Fruit fly (Drosophila melanogaster) whole organism: ENCODE results near the gene gro.

Source experiments
- CG8478 ChIP-seq: fragments of >200 bp; optimal IDR thresholded peaks from 2 replicates; lab custom pipeline; 2018; ENCODE audit warnings: inconsistent platforms
- Dll ChIP-seq: fragments of >200 bp; optimal IDR thresholded peaks from 2 replicates; lab custom pipeline; 2017
- pan ChIP-seq: fragments of >200 bp; optimal IDR thresholded peaks from 2 replicates; lab custom pipeline; 2017
- psq ChIP-seq: fragments of >200 bp; optimal IDR thresholded peaks from 2 replicates; lab custom pipeline; 2017

- no peak for TF ChIP-seq Dll (lab: Kevin White, UChicago)
- no peak for TF ChIP-seq psq
- no peak for TF ChIP-seq pan (lab: Kevin White, UChicago)
- TF ChIP-seq CG8478 = no peak
These were observed 54.0 kb downstream of the gro start for dm6 chr3R:26095551-26095950.
